Fruit fly (Drosophila melanogaster) whole organism, adult: ENCODE data around the gene CG15418.

Experiments used
- CG11617 ChIP-seq: fragments of 200-800 bp; sonication (Bioruptor generic); optimal IDR thresholded peaks from 2 replicates; lab custom pipeline; 2017; ENCODE audit warnings: mild to moderate bottlenecking, missing biosample characterization, missing genetic modification reagents, missing genetic modification characterization
- CG12768 ChIP-seq: fragments of 200-800 bp; sonication (Bioruptor generic); optimal IDR thresholded peaks from 2 replicates; lab custom pipeline; 2017; ENCODE audit warnings: missing biosample characterization, missing genetic modification characterization, mild to moderate bottlenecking, moderate library complexity, missing genetic modification reagents
- CG14711 ChIP-seq: fragments of 200-800 bp; sonication (Bioruptor generic); optimal IDR thresholded peaks from 2 replicates; lab custom pipeline; 2018; ENCODE audit warnings: missing biosample characterization, mild to moderate bottlenecking, missing genetic modification characterization, moderate library complexity
- CG1620 ChIP-seq: fragments of 200-800 bp; sonication (Bioruptor generic); optimal IDR thresholded peaks from 2 replicates; lab custom pipeline; 2016; ENCODE audit warnings: missing biosample characterization, missing genetic modification characterization
- CG33017 ChIP-seq: fragments of 200-800 bp; sonication (Bioruptor generic); optimal IDR thresholded peaks from 2 replicates; lab custom pipeline; 2018; ENCODE audit warnings: missing biosample characterization, mild to moderate bottlenecking, missing genetic modification characterization, moderate library complexity
- CG5204 ChIP-seq: fragments of 200-800 bp; sonication (Bioruptor generic); optimal IDR thresholded peaks from 2 replicates; lab custom pipeline; 2016; ENCODE audit warnings: missing biosample characterization, missing genetic modification characterization
- CG7045 ChIP-seq: fragments of 200-800 bp; sonication (Bioruptor generic); optimal IDR thresholded peaks from 2 replicates; lab custom pipeline; 2017; ENCODE audit warnings: missing biosample characterization, mild to moderate bottlenecking, missing genetic modification characterization
- CG7101 ChIP-seq: fragments of 200-800 bp; sonication (Bioruptor generic); optimal IDR thresholded peaks from 2 replicates; lab custom pipeline; 2018; ENCODE audit warnings: missing biosample characterization, mild to moderate bottlenecking, missing genetic modification characterization, moderate library complexity
- Clk ChIP-seq: fragments of 200-800 bp; sonication (Bioruptor generic); optimal IDR thresholded peaks from 2 replicates; lab custom pipeline; 2017; ENCODE audit warnings: missing biosample characterization, missing genetic modification characterization
- Crg-1 ChIP-seq: fragments of 200-800 bp; sonication (Bioruptor generic); optimal IDR thresholded peaks from 2 replicates; lab custom pipeline; 2016; ENCODE audit warnings: missing biosample characterization, missing genetic modification characterization
- Hr96 ChIP-seq: fragments of 200-800 bp; sonication (Bioruptor generic); optimal IDR thresholded peaks from 2 replicates; lab custom pipeline; 2016; ENCODE audit warnings: missing biosample characterization, missing genetic modification characterization
- Mnt ChIP-seq: fragments of 200-800 bp; sonication (Bioruptor generic); optimal IDR thresholded peaks from 2 replicates; lab custom pipeline; 2016; ENCODE audit warnings: missing biosample characterization, mild to moderate bottlenecking, missing genetic modification characterization
- bab1 ChIP-seq: fragments of 200-800 bp; sonication (Bioruptor generic); optimal IDR thresholded peaks from 3 replicates; lab custom pipeline; 2019; ENCODE audit warnings: missing biosample characterization, mild to moderate bottlenecking, missing genetic modification characterization, moderate library complexity
- cic ChIP-seq: fragments of 200-800 bp; sonication (Bioruptor generic); optimal IDR thresholded peaks from 2 replicates; lab custom pipeline; 2017; ENCODE audit warnings: missing biosample characterization, mild to moderate bottlenecking, missing genetic modification characterization, moderate library complexity
- cnc ChIP-seq, 2 experiments: fragments of >200 bp; optimal IDR thresholded peaks; 2 replicates each; lab custom pipeline; 2017
- kay ChIP-seq: fragments of 200-800 bp; sonication (Bioruptor generic); peaks from one replicate; lab custom pipeline; 2016; ENCODE audit warnings: missing biosample characterization, missing genetic modification characterization, borderline replicate concordance
- ovo ChIP-seq: fragments of 200-800 bp; sonication (Bioruptor generic); optimal IDR thresholded peaks from 2 replicates; lab custom pipeline; 2016; ENCODE audit warnings: missing biosample characterization, missing genetic modification characterization
- pad ChIP-seq: fragments of 200-800 bp; sonication (Bioruptor generic); optimal IDR thresholded peaks from 3 replicates; lab custom pipeline; 2017; ENCODE audit warnings: missing biosample characterization, missing genetic modification characterization, mild to moderate bottlenecking, moderate library complexity, missing genetic modification reagents
- tj ChIP-seq: fragments of 200-800 bp; sonication (Bioruptor generic); optimal IDR thresholded peaks from 3 replicates; lab custom pipeline; 2017; ENCODE audit warnings: missing biosample characterization, mild to moderate bottlenecking, missing genetic modification characterization, moderate library complexity
- toe ChIP-seq: fragments of 200-800 bp; sonication (Bioruptor generic); optimal IDR thresholded peaks from 2 replicates; lab custom pipeline; 2016; ENCODE audit warnings: missing biosample characterization, missing genetic modification characterization

Gene CG15418

dm6 chr2L:3657349-3658142, 36.0 kb upstream of the CG15418 start:
- peak; percentile 30 for TF ChIP-seq cic (GFP tag; lab: Kevin White, UChicago)
- peak; percentile 9 for TF ChIP-seq CG7045 (GFP tag; lab: Kevin White, UChicago)
- TF ChIP-seq tj (GFP tag; lab: Kevin White, UChicago) = no peak
- TF ChIP-seq CG11617 = no peak
- no peak for TF ChIP-seq Mnt (GFP tag; lab: Kevin White, UChicago)
- TF ChIP-seq Crg-1 (GFP tag; lab: Kevin White, UChicago) = no peak
- no peak for TF ChIP-seq CG12768 (GFP tag; lab: Kevin White, UChicago)
- no peak for TF ChIP-seq CG33017
- no peak for TF ChIP-seq kay (GFP tag; lab: Kevin White, UChicago)
- TF ChIP-seq Hr96 = peak; percentile 45
- TF ChIP-seq ovo (GFP tag; lab: Kevin White, UChicago) = peak; percentile 58
- TF ChIP-seq Clk (GFP tag; lab: Kevin White, UChicago) = no peak
- no peak for TF ChIP-seq CG5204
- peak; percentile 99 for TF ChIP-seq pad (GFP tag; lab: Kevin White, UChicago)
- peak; percentile 19 for TF ChIP-seq CG7101
- peak; percentile 12 for TF ChIP-seq bab1 (GFP tag; lab: Kevin White, UChicago)
- TF ChIP-seq toe = peak; percentile 55
- peak; percentile 57 for TF ChIP-seq CG1620 (GFP tag; lab: Kevin White, UChicago)
- TF ChIP-seq CG14711 (tag; lab: Kevin White, UChicago) = no peak
- no peak for TF ChIP-seq cnc (optimal IDR thresholded peaks at IDR 0.05; lab: Kevin White, UChicago)

dm6 chr2L:3656667-3657066, 35.2 kb upstream of the CG15418 start, which contains the start of gene for:
Gene for (minus strand): TSS chr2L:3656953.
- TF ChIP-seq Mnt (GFP tag; lab: Kevin White, UChicago) = peak; percentile 64
- peak; percentile 1 for TF ChIP-seq CG12768 (GFP tag; lab: Kevin White, UChicago)
- no peak for TF ChIP-seq ovo (GFP tag; lab: Kevin White, UChicago)

dm6 chr2L:3655698-3656105, 34.2 kb upstream of the CG15418 start:
- TF ChIP-seq cic (GFP tag; lab: Kevin White, UChicago) = peak; percentile 93
- peak; percentile 92 for TF ChIP-seq pad (GFP tag; lab: Kevin White, UChicago)
- peak; percentile 98 for TF ChIP-seq kay (GFP tag; lab: Kevin White, UChicago)
- peak; percentile 90 for TF ChIP-seq tj (GFP tag; lab: Kevin White, UChicago)
- TF ChIP-seq Mnt (GFP tag; lab: Kevin White, UChicago) = peak; percentile 96
- peak; percentile 95 for TF ChIP-seq ovo (GFP tag; lab: Kevin White, UChicago)
- TF ChIP-seq CG11617 = peak; percentile 99
- peak; percentile 99 for TF ChIP-seq CG7101
- peak; percentile 99 for TF ChIP-seq CG12768 (GFP tag; lab: Kevin White, UChicago)
- TF ChIP-seq CG14711 (tag; lab: Kevin White, UChicago) = peak; percentile 96
- TF ChIP-seq CG7045 (GFP tag; lab: Kevin White, UChicago) = peak; percentile 98
- peak; percentile 99 for TF ChIP-seq Hr96
- TF ChIP-seq CG1620 (GFP tag; lab: Kevin White, UChicago) = peak; percentile 98
- TF ChIP-seq cnc (optimal IDR thresholded peaks at IDR 0.05; lab: Kevin White, UChicago) = no peak
- peak; percentile 99 for TF ChIP-seq bab1 (GFP tag; lab: Kevin White, UChicago)
- peak; percentile 99 for TF ChIP-seq CG33017
- peak; percentile 98 for TF ChIP-seq CG5204
- peak; percentile 98 for TF ChIP-seq Crg-1 (GFP tag; lab: Kevin White, UChicago)
- TF ChIP-seq toe = peak; percentile 98
- peak; percentile 97 for TF ChIP-seq Clk (GFP tag; lab: Kevin White, UChicago)

dm6 chr2L:3654956-3655618, 33.6 kb upstream of the CG15418 start:
- TF ChIP-seq cic (GFP tag; lab: Kevin White, UChicago) (no peak), toe (no peak), CG5204 (no peak), CG33017 (no peak)

- no peak for TF ChIP-seq CG1620 (GFP tag; lab: Kevin White, UChicago)
- TF ChIP-seq cic (GFP tag; lab: Kevin White, UChicago) = no peak
- TF ChIP-seq Mnt (GFP tag; lab: Kevin White, UChicago) = no peak
- no peak for TF ChIP-seq Clk (GFP tag; lab: Kevin White, UChicago)
- TF ChIP-seq kay (GFP tag; lab: Kevin White, UChicago) = peak; percentile 93
- TF ChIP-seq CG7101 = peak; percentile 38
- TF ChIP-seq CG11617 = no peak
- TF ChIP-seq Crg-1 (GFP tag; lab: Kevin White, UChicago) = no peak
- TF ChIP-seq bab1 (GFP tag; lab: Kevin White, UChicago) = no peak
- no peak for TF ChIP-seq CG7045 (GFP tag; lab: Kevin White, UChicago)
- no peak for TF ChIP-seq CG5204
- TF ChIP-seq CG33017 = no peak
- TF ChIP-seq toe = no peak
- no peak for TF ChIP-seq Hr96
- no peak for TF ChIP-seq CG12768 (GFP tag; lab: Kevin White, UChicago)
- no peak for TF ChIP-seq CG14711 (tag; lab: Kevin White, UChicago)
- peak; percentile 92 for TF ChIP-seq tj (GFP tag; lab: Kevin White, UChicago)
- no peak for TF ChIP-seq cnc (optimal IDR thresholded peaks at IDR 0.05; lab: Kevin White, UChicago)
- TF ChIP-seq pad (GFP tag; lab: Kevin White, UChicago) = no peak
- TF ChIP-seq ovo (GFP tag; lab: Kevin White, UChicago) = no peak
These were observed 26.9 kb upstream of the CG15418 start for dm6 chr2L:3648173-3648972.
